Worm (Caenorhabditis elegans) whole organism, L3 larva: Measurements from ENCODE around the gene catp-8.

Experiments used
- ama-1 ChIP-seq: fragments of 150-350 bp; optimal IDR thresholded peaks from 2 replicates; lab custom pipeline; 2018
- hmg-11 ChIP-seq: sonication (generic microtip); optimal IDR thresholded peaks from 2 replicates; lab custom pipeline; 2016; ENCODE audit warnings: missing genetic modification characterization, missing compliant biosample characterization
- nhr-11 ChIP-seq: fragments of 150-350 bp; optimal IDR thresholded peaks from 2 replicates; lab custom pipeline; 2014; ENCODE audit warnings: missing biosample characterization, missing genetic modification characterization
- nhr-23 ChIP-seq: fragments of 150-350 bp; optimal IDR thresholded peaks from 2 replicates; lab custom pipeline; 2014; ENCODE audit warnings: missing biosample characterization, missing genetic modification reagents, missing genetic modification characterization
- pha-4 ChIP-seq: fragments of 150-350 bp; optimal IDR thresholded peaks from 2 replicates; lab custom pipeline; 2014; ENCODE audit warnings: missing biosample characterization, missing genetic modification reagents, missing genetic modification characterization

- no peak for TF ChIP-seq nhr-11 (tag; lab: Kevin White, UChicago)
- no peak for TF ChIP-seq pha-4 (tag; lab: Kevin White, UChicago)
- no peak for TF ChIP-seq nhr-23 (tag; lab: Kevin White, UChicago)
- no peak for TF ChIP-seq hmg-11 (tag; lab: Kevin White, UChicago)
- no peak for TF ChIP-seq ama-1
Measured at ce11 chrIV:11424830-11425229, 54.2 kb downstream of the catp-8 start, which contains the start of gene F22B3.8.
